Fruit fly (Drosophila melanogaster) whole organism, embryonic: ENCODE results near the gene SuUR.

Experiments
- CG11093 ChIP-seq: fragments of 200-800 bp; sonication (Bioruptor generic); IDR thresholded peaks from 3 replicates; pipeline ENCODE4 v1.3.6; 2022; ENCODE audit warnings: missing biosample characterization, missing genetic modification characterization
- CG11560 ChIP-seq: fragments of 200-800 bp; sonication (Bioruptor generic); IDR thresholded peaks from 3 replicates; pipeline ENCODE4 v1.3.6; 2022; ENCODE audit warnings: missing biosample characterization, missing genetic modification characterization
- CG11723 ChIP-seq: fragments of 200-800 bp; sonication (Bioruptor generic); optimal IDR thresholded peaks from 2 replicates; lab custom pipeline; 2017; ENCODE audit warnings: missing biosample characterization, mild to moderate bottlenecking, missing genetic modification characterization
- CG14667 ChIP-seq: fragments of 200-800 bp; sonication (Bioruptor generic); IDR thresholded peaks from 2 replicates; pipeline ENCODE4 v1.3.6; 2022; ENCODE audit warnings: missing biosample characterization, missing genetic modification characterization
- CG15479 ChIP-seq: fragments of 200-800 bp; sonication (Bioruptor generic); optimal IDR thresholded peaks from 3 replicates; lab custom pipeline; 2019; ENCODE audit warnings: missing biosample characterization, mild to moderate bottlenecking, missing genetic modification characterization, moderate library complexity
- CG1647 ChIP-seq: fragments of 200-800 bp; sonication (Bioruptor generic); optimal IDR thresholded peaks from 3 replicates; lab custom pipeline; 2016; ENCODE audit warnings: missing biosample characterization, missing genetic modification characterization
- CG17328 ChIP-seq: fragments of 200-800 bp; sonication (Bioruptor generic); IDR thresholded peaks from 2 replicates; pipeline ENCODE4 v1.3.6; 2022; ENCODE audit warnings: missing biosample characterization, missing genetic modification characterization
- CG17568 ChIP-seq: fragments of 200-800 bp; sonication (Bioruptor generic); optimal IDR thresholded peaks from 2 replicates; lab custom pipeline; 2018; ENCODE audit warnings: missing biosample characterization, mild to moderate bottlenecking, missing genetic modification characterization, moderate library complexity
- CG18764 ChIP-seq: fragments of 200-800 bp; sonication (Bioruptor generic); optimal IDR thresholded peaks from 3 replicates; lab custom pipeline; 2016; ENCODE audit warnings: missing biosample characterization, missing genetic modification characterization
- CG2202 ChIP-seq: fragments of 200-800 bp; sonication (Bioruptor generic); optimal IDR thresholded peaks from 2 replicates; lab custom pipeline; 2018; ENCODE audit warnings: missing biosample characterization, mild to moderate bottlenecking, missing genetic modification characterization
- CG31224 ChIP-seq: fragments of 200-800 bp; sonication (Bioruptor generic); IDR thresholded peaks from 2 replicates; pipeline ENCODE4 v1.3.6; 2022; ENCODE audit warnings: missing biosample characterization, missing genetic modification characterization
- CG43689 ChIP-seq: fragments of 200-800 bp; sonication (Bioruptor generic); IDR thresholded peaks from 2 replicates; pipeline ENCODE4 v1.3.6; 2022; ENCODE audit warnings: missing biosample characterization, missing genetic modification characterization
- CG4707 ChIP-seq: fragments of 200-800 bp; sonication (Bioruptor generic); optimal IDR thresholded peaks from 2 replicates; lab custom pipeline; 2018; ENCODE audit warnings: missing biosample characterization, mild to moderate bottlenecking, missing genetic modification characterization, moderate library complexity
- CG6683 ChIP-seq: fragments of 200-800 bp; sonication (Bioruptor generic); optimal IDR thresholded peaks from 2 replicates; lab custom pipeline; 2017; ENCODE audit warnings: missing biosample characterization, mild to moderate bottlenecking, missing genetic modification characterization, missing genetic modification reagents
- CG6791 ChIP-seq: fragments of 200-800 bp; sonication (Bioruptor generic); IDR thresholded peaks from 3 replicates; pipeline ENCODE4 v1.3.6; 2022; ENCODE audit warnings: missing biosample characterization, missing genetic modification characterization; ENCODE audit not compliant: partially characterized antibody
- CG7556 ChIP-seq: fragments of 200-800 bp; sonication (Bioruptor generic); optimal IDR thresholded peaks from 2 replicates; lab custom pipeline; 2017; ENCODE audit warnings: missing biosample characterization, mild to moderate bottlenecking, missing genetic modification characterization
- CG9215 ChIP-seq: fragments of 200-800 bp; sonication (Bioruptor generic); IDR thresholded peaks from 2 replicates; pipeline ENCODE4 v1.3.6; 2022; ENCODE audit warnings: missing biosample characterization, missing genetic modification characterization
- Dbx ChIP-seq: fragments of 200-800 bp; sonication (Bioruptor generic); IDR thresholded peaks from 3 replicates; pipeline ENCODE4 v1.3.6; 2022; ENCODE audit warnings: missing biosample characterization, missing genetic modification characterization
- Doc3 ChIP-seq: fragments of 200-800 bp; sonication (Bioruptor generic); IDR thresholded peaks from 3 replicates; pipeline ENCODE4 v1.3.6; 2022; ENCODE audit warnings: missing biosample characterization, missing genetic modification characterization; ENCODE audit not compliant: partially characterized antibody
- ERR ChIP-seq: fragments of 200-800 bp; sonication (Bioruptor generic); optimal IDR thresholded peaks from 2 replicates; lab custom pipeline; 2016; ENCODE audit warnings: missing biosample characterization, missing genetic modification characterization
- HmgZ ChIP-seq: fragments of 200-800 bp; sonication (Bioruptor generic); optimal IDR thresholded peaks from 2 replicates; lab custom pipeline; 2018; ENCODE audit warnings: missing biosample characterization, mild to moderate bottlenecking, missing genetic modification characterization
- Kr ChIP-seq: fragments of 200-800 bp; sonication (Bioruptor generic); optimal IDR thresholded peaks from 2 replicates; lab custom pipeline; 2017; ENCODE audit warnings: missing biosample characterization, mild to moderate bottlenecking, missing genetic modification characterization
- Lhr ChIP-seq: fragments of 200-800 bp; sonication (Bioruptor generic); optimal IDR thresholded peaks from 3 replicates; lab custom pipeline; 2017; ENCODE audit warnings: mild to moderate bottlenecking, missing biosample characterization, missing genetic modification reagents, missing genetic modification characterization
- MESR4 ChIP-seq: fragments of 200-800 bp; sonication (Bioruptor generic); optimal IDR thresholded peaks from 2 replicates; lab custom pipeline; 2018; ENCODE audit warnings: missing biosample characterization, mild to moderate bottlenecking, missing genetic modification characterization, moderate library complexity
- Mrtf ChIP-seq: fragments of 200-800 bp; sonication (Bioruptor generic); IDR thresholded peaks from 3 replicates; pipeline ENCODE4 v1.3.6; 2022; ENCODE audit warnings: missing biosample characterization, missing genetic modification characterization
- Scr ChIP-seq: fragments of 200-800 bp; sonication (Bioruptor generic); IDR thresholded peaks from 2 replicates; pipeline ENCODE4 v1.3.6; 2022; ENCODE audit warnings: missing biosample characterization, missing genetic modification characterization; ENCODE audit not compliant: partially characterized antibody
- Ssrp ChIP-seq: fragments of 200-800 bp; sonication (Bioruptor generic); optimal IDR thresholded peaks from 2 replicates; lab custom pipeline; 2018; ENCODE audit warnings: missing biosample characterization, mild to moderate bottlenecking, missing genetic modification characterization, moderate library complexity
- Taf1 ChIP-seq: fragments of 200-800 bp; sonication (Bioruptor generic); IDR thresholded peaks from 2 replicates; pipeline ENCODE4 v1.3.6; 2022; ENCODE audit warnings: missing biosample characterization, missing genetic modification characterization
- Xrp1 ChIP-seq: fragments of 200-800 bp; sonication (Bioruptor generic); IDR thresholded peaks from 2 replicates; pipeline ENCODE4 v1.3.6; 2022; ENCODE audit warnings: missing biosample characterization, missing genetic modification characterization
- ase ChIP-seq: fragments of 200-800 bp; sonication (Bioruptor generic); IDR thresholded peaks from 3 replicates; pipeline ENCODE4 v1.3.6; 2022; ENCODE audit warnings: missing biosample characterization, missing genetic modification characterization
- br ChIP-seq: fragments of >200 bp; optimal IDR thresholded peaks from 2 replicates; lab custom pipeline; 2017
- croc ChIP-seq: fragments of 200-800 bp; sonication (Bioruptor generic); conservative IDR thresholded peaks from 3 replicates; pipeline ENCODE4 v1.3.6; 2022; ENCODE audit warnings: missing biosample characterization, missing genetic modification characterization
- dpn ChIP-seq, 2 experiments: fragments of 200-800 bp; sonication (Bioruptor generic); optimal IDR thresholded peaks; 3 replicates each; lab custom pipeline; 2016; ENCODE audit warnings: missing biosample characterization in 2 of 2, missing genetic modification characterization in 2 of 2
- esg ChIP-seq: fragments of 200-800 bp; sonication (Bioruptor generic); conservative IDR thresholded peaks from 2 replicates; pipeline ENCODE4 v1.3.6; 2022; ENCODE audit warnings: missing biosample characterization, missing genetic modification characterization
- eyg ChIP-seq: fragments of 200-800 bp; sonication (Bioruptor generic); optimal IDR thresholded peaks from 3 replicates; lab custom pipeline; 2016; ENCODE audit warnings: missing biosample characterization, missing genetic modification characterization
- fd96Cb ChIP-seq: fragments of 200-800 bp; sonication (Bioruptor generic); optimal IDR thresholded peaks from 2 replicates; lab custom pipeline; 2018; ENCODE audit warnings: missing biosample characterization, mild to moderate bottlenecking, missing genetic modification characterization, moderate library complexity
- gce ChIP-seq: fragments of 200-800 bp; sonication (Bioruptor generic); IDR thresholded peaks from 3 replicates; pipeline ENCODE4 v1.3.6; 2022; ENCODE audit warnings: missing biosample characterization, missing genetic modification characterization
- gcm2 ChIP-seq: fragments of 200-800 bp; sonication (Bioruptor generic); optimal IDR thresholded peaks from 2 replicates; lab custom pipeline; 2016; ENCODE audit warnings: missing biosample characterization, missing genetic modification characterization
- gem ChIP-seq: fragments of 200-800 bp; sonication (Bioruptor generic); optimal IDR thresholded peaks from 2 replicates; lab custom pipeline; 2019; ENCODE audit warnings: missing biosample characterization, mild to moderate bottlenecking, missing genetic modification characterization, moderate library complexity
- gt ChIP-seq: fragments of 200-800 bp; sonication (Bioruptor generic); IDR thresholded peaks from 2 replicates; pipeline ENCODE4 v1.3.6; 2022; ENCODE audit warnings: missing biosample characterization, missing genetic modification characterization
- hb ChIP-seq: fragments of 200-800 bp; sonication (Bioruptor generic); IDR thresholded peaks from 3 replicates; pipeline ENCODE4 v1.3.6; 2022; ENCODE audit warnings: missing biosample characterization, missing genetic modification characterization; ENCODE audit not compliant: partially characterized antibody
- ken ChIP-seq: fragments of 200-800 bp; sonication (Bioruptor generic); IDR thresholded peaks from 3 replicates; pipeline ENCODE4 v1.3.6; 2022; ENCODE audit warnings: missing biosample characterization, missing genetic modification characterization
- lmd ChIP-seq: fragments of 200-800 bp; sonication (Bioruptor generic); IDR thresholded peaks from 2 replicates; pipeline ENCODE4 v1.3.6; 2022; ENCODE audit warnings: missing biosample characterization, missing genetic modification characterization
- nerfin-1 ChIP-seq: fragments of 200-800 bp; sonication (Bioruptor generic); optimal IDR thresholded peaks from 3 replicates; lab custom pipeline; 2019; ENCODE audit warnings: missing biosample characterization, mild to moderate bottlenecking, missing genetic modification characterization, moderate library complexity
- sens ChIP-seq: fragments of 200-800 bp; sonication (Bioruptor generic); peaks from one replicate; lab custom pipeline; 2016; ENCODE audit warnings: missing biosample characterization, missing genetic modification characterization
- slbo ChIP-seq: fragments of 200-800 bp; sonication (Bioruptor generic); IDR thresholded peaks from 2 replicates; pipeline ENCODE4 v1.3.6; 2022; ENCODE audit warnings: missing biosample characterization, missing genetic modification characterization
- slp2 ChIP-seq: fragments of 200-800 bp; sonication (Bioruptor generic); optimal IDR thresholded peaks from 2 replicates; lab custom pipeline; 2016; ENCODE audit warnings: missing biosample characterization, missing genetic modification characterization
- stc ChIP-seq: fragments of 200-800 bp; sonication (Bioruptor generic); IDR thresholded peaks from 2 replicates; pipeline ENCODE4 v1.3.6; 2022; ENCODE audit warnings: missing biosample characterization, missing genetic modification characterization
- tap ChIP-seq: fragments of 200-800 bp; optimal IDR thresholded peaks from 3 replicates; lab custom pipeline; 2019; ENCODE audit warnings: missing biosample characterization, mild to moderate bottlenecking, missing genetic modification characterization, moderate library complexity
- tll ChIP-seq, 2 experiments: fragments of 200-800 bp in 1 of 2; fragments of >200 bp in 1 of 2; sonication (Bioruptor generic) in 1 of 2; optimal IDR thresholded peaks; 2 replicates each; lab custom pipeline; 2017 to 2019; ENCODE audit warnings: missing biosample characterization in 2 of 2, missing genetic modification characterization in 2 of 2, mild to moderate bottlenecking in 1 of 2, moderate library complexity in 1 of 2
- zen ChIP-seq: fragments of 200-800 bp; sonication (Bioruptor generic); optimal IDR thresholded peaks from 3 replicates; lab custom pipeline; 2018; ENCODE audit warnings: missing biosample characterization, mild to moderate bottlenecking, missing genetic modification characterization, moderate library complexity

Gene SuUR

dm6 chr3L:11061200-11061599 is 3.6 kb upstream of the SuUR start, which contains the start of the genes CG6321 and Blos2 (continued):
- peak; percentile 16; the same call in 1 of the 3 replicates for TF ChIP-seq CG11093
- peak; percentile 74 for TF ChIP-seq nerfin-1 (tag; lab: Kevin White, UChicago)
- peak; percentile 22 for TF ChIP-seq Lhr (GFP tag; lab: Kevin White, UChicago)
- TF ChIP-seq stc (GFP tag; lab: Robert Waterston, UW), result peak; percentile 79
- peak; percentile 30 for TF ChIP-seq slp2 (GFP tag; lab: Kevin White, UChicago)
- peak; percentile 91 for TF ChIP-seq Xrp1 (GFP tag; lab: Robert Waterston, UW)
- peak; percentile 82 for TF ChIP-seq zen (tag; lab: Kevin White, UChicago)
- TF ChIP-seq tll (GFP tag; optimal IDR thresholded peaks at IDR 0.05; lab: Kevin White, UChicago), result no peak
- TF ChIP-seq ase (GFP tag; lab: Robert Waterston, UW), result peak; percentile 39; the same call in 1 of the 3 replicates
- TF ChIP-seq HmgZ (tag; lab: Kevin White, UChicago), result peak; percentile 84
- TF ChIP-seq slbo (GFP tag; lab: Robert Waterston, UW), result peak; percentile 68
- TF ChIP-seq br (lab: Kevin White, UChicago), result no peak
- peak; percentile 76 for TF ChIP-seq fd96Cb (tag; lab: Kevin White, UChicago)
- TF ChIP-seq Ssrp, result peak; percentile 67
- peak; percentile 24 for TF ChIP-seq gcm2 (GFP tag; lab: Kevin White, UChicago)
- peak; percentile 84 for TF ChIP-seq tap (tag; lab: Kevin White, UChicago)
- peak; percentile 93 for TF ChIP-seq sens (GFP tag; lab: Kevin White, UChicago)
- no peak for TF ChIP-seq Kr (GFP tag; lab: Kevin White, UChicago)
- TF ChIP-seq MESR4 (GFP tag; lab: Kevin White, UChicago), result no peak
- no peak for TF ChIP-seq CG14667 (GFP tag; lab: Robert Waterston, UW)
- 0 out of 2 replicates have a peak, but pooled peaks have one; percentile 45 for TF ChIP-seq CG31224 (GFP tag; lab: Robert Waterston, UW)
- TF ChIP-seq Scr (GFP tag; lab: Robert Waterston, UW), result no peak
- peak; percentile 75 for TF ChIP-seq CG17328
- TF ChIP-seq Doc3 (GFP tag; lab: Robert Waterston, UW), result no peak
- TF ChIP-seq CG11560 (tag; lab: Robert Waterston, UW), result no peak
- peak; percentile 63; the same call in 2 of the 3 replicates for TF ChIP-seq Dbx (GFP tag; lab: Robert Waterston, UW)
- TF ChIP-seq CG9215, result no peak
- peak; percentile 90 for TF ChIP-seq gem
- TF ChIP-seq CG11723 (GFP tag; lab: Kevin White, UChicago), result peak; percentile 39
- TF ChIP-seq gce, result 0 out of 3 replicates have a peak, but pooled peaks have one; percentile 5
- TF ChIP-seq hb (GFP tag; lab: Robert Waterston, UW), result no peak
- TF ChIP-seq CG1647 (GFP tag; lab: Kevin White, UChicago), result peak; percentile 3
- no peak for TF ChIP-seq gt (GFP tag; lab: Robert Waterston, UW)
- TF ChIP-seq ken (GFP tag; lab: Robert Waterston, UW), result peak; percentile 35; the same call in 1 of the 3 replicates
- peak; percentile 40; the same call in 1 of the 2 replicates for TF ChIP-seq Taf1 (GFP tag; lab: Robert Waterston, UW)
- TF ChIP-seq CG15479 (GFP tag; lab: Kevin White, UChicago), result no peak
- peak; percentile 32 for TF ChIP-seq CG2202 (tag; lab: Kevin White, UChicago)
- peak; percentile 78 for TF ChIP-seq CG17568 (GFP tag; lab: Kevin White, UChicago)
- no peak for TF ChIP-seq CG43689 (GFP tag; lab: Robert Waterston, UW)
- no peak for TF ChIP-seq ERR (GFP tag; lab: Kevin White, UChicago)
- peak; percentile 62; the same call in 1 of the 3 replicates for TF ChIP-seq Mrtf
- peak; percentile 69 to 77 for TF ChIP-seq dpn (GFP tag; optimal IDR thresholded peaks at IDR 0.05; lab: Kevin White, UChicago)
- no peak for TF ChIP-seq eyg (GFP tag; lab: Kevin White, UChicago)
- peak; percentile 79 for TF ChIP-seq CG7556
- TF ChIP-seq croc (GFP tag; lab: Robert Waterston, UW), result peak; percentile 48; the same call in 2 of the 3 replicates
- peak; percentile 68 for TF ChIP-seq lmd (GFP tag; lab: Robert Waterston, UW)
- TF ChIP-seq esg, result peak; percentile 30; the same call in 1 of the 2 replicates
- peak; percentile 4 for TF ChIP-seq CG18764 (GFP tag; lab: Kevin White, UChicago)
- no peak for TF ChIP-seq CG6791
- TF ChIP-seq CG4707 (GFP tag; lab: Kevin White, UChicago), result peak; percentile 52
- peak; percentile 50 for TF ChIP-seq CG6683 (GFP tag; lab: Kevin White, UChicago)
